Fruit fly (Drosophila melanogaster) whole organism, embryonic: Measurements from ENCODE around the gene CG8112.

Experiments
- Bteb2 ChIP-seq: fragments of 200-800 bp; sonication (Bioruptor generic); optimal IDR thresholded peaks from 2 replicates; lab custom pipeline; 2016; ENCODE audit warnings: missing biosample characterization, missing genetic modification characterization
- CG1233 ChIP-seq: fragments of 200-800 bp; sonication (Bioruptor generic); optimal IDR thresholded peaks from 4 replicates; lab custom pipeline; 2018; ENCODE audit warnings: missing biosample characterization, mild to moderate bottlenecking, missing genetic modification characterization
- CG12942 ChIP-seq: fragments of 200-800 bp; sonication (Bioruptor generic); optimal IDR thresholded peaks from 3 replicates; lab custom pipeline; 2016; ENCODE audit warnings: missing biosample characterization, missing genetic modification characterization
- CG13123 ChIP-seq: fragments of 200-800 bp; sonication (Bioruptor generic); optimal IDR thresholded peaks from 2 replicates; lab custom pipeline; 2016; ENCODE audit warnings: missing biosample characterization, missing genetic modification characterization
- CG13424 ChIP-seq: fragments of 200-800 bp; sonication (Bioruptor generic); optimal IDR thresholded peaks from 2 replicates; lab custom pipeline; 2019; ENCODE audit warnings: missing biosample characterization, mild to moderate bottlenecking, missing genetic modification characterization, moderate library complexity
- CG18764 ChIP-seq: fragments of 200-800 bp; sonication (Bioruptor generic); optimal IDR thresholded peaks from 3 replicates; lab custom pipeline; 2016; ENCODE audit warnings: missing biosample characterization, missing genetic modification characterization
- CG3407 ChIP-seq: fragments of 200-800 bp; sonication (Bioruptor generic); optimal IDR thresholded peaks from 2 replicates; lab custom pipeline; 2018; ENCODE audit warnings: missing biosample characterization, mild to moderate bottlenecking, missing genetic modification characterization
- CG4328 ChIP-seq: fragments of 200-800 bp; sonication (Bioruptor generic); optimal IDR thresholded peaks from 3 replicates; lab custom pipeline; 2017; ENCODE audit warnings: missing biosample characterization, missing genetic modification reagents, missing genetic modification characterization
- CG4820 ChIP-seq: fragments of 200-800 bp; sonication (Bioruptor generic); optimal IDR thresholded peaks from 3 replicates; lab custom pipeline; 2016; ENCODE audit warnings: missing biosample characterization, missing genetic modification characterization
- CG4854 ChIP-seq: fragments of 200-800 bp; sonication (Bioruptor generic); optimal IDR thresholded peaks from 2 replicates; lab custom pipeline; 2016; ENCODE audit warnings: missing biosample characterization, missing genetic modification characterization, inconsistent platforms
- CG5953 ChIP-seq: fragments of 200-800 bp; sonication (Bioruptor generic); IDR thresholded peaks from 2 replicates; pipeline ENCODE4 v1.3.6; 2022; ENCODE audit warnings: missing biosample characterization, missing genetic modification characterization
- CG6854 ChIP-seq: fragments of 200-800 bp; sonication (Bioruptor generic); optimal IDR thresholded peaks from 3 replicates; lab custom pipeline; 2017; ENCODE audit warnings: missing biosample characterization, mild to moderate bottlenecking, missing genetic modification characterization
- CG9215 ChIP-seq: fragments of 200-800 bp; sonication (Bioruptor generic); IDR thresholded peaks from 2 replicates; pipeline ENCODE4 v1.3.6; 2022; ENCODE audit warnings: missing biosample characterization, missing genetic modification characterization
- CG9609 ChIP-seq: fragments of 200-800 bp; sonication (Bioruptor generic); optimal IDR thresholded peaks from 3 replicates; lab custom pipeline; 2016; ENCODE audit warnings: missing biosample characterization, missing genetic modification characterization
- CG9876 ChIP-seq: fragments of 200-800 bp; sonication (Bioruptor generic); optimal IDR thresholded peaks from 2 replicates; lab custom pipeline; 2016; ENCODE audit warnings: missing biosample characterization, missing genetic modification characterization
- Dek ChIP-seq: fragments of 200-800 bp; sonication (Bioruptor generic); optimal IDR thresholded peaks from 3 replicates; lab custom pipeline; 2019; ENCODE audit warnings: missing biosample characterization, mild to moderate bottlenecking, missing genetic modification characterization, moderate library complexity
- Eip74EF ChIP-seq, 2 experiments: fragments of 200-800 bp in 1 of 2; fragments of >200 bp in 1 of 2; sonication (Bioruptor generic) in 1 of 2; optimal IDR thresholded peaks; 2 replicates each; lab custom pipeline; 2017 to 2019; ENCODE audit warnings: missing biosample characterization in 2 of 2, missing genetic modification characterization in 2 of 2, mild to moderate bottlenecking in 1 of 2, moderate library complexity in 1 of 2
- H15 ChIP-seq: fragments of 200-800 bp; sonication (Bioruptor generic); IDR thresholded peaks from 3 replicates; pipeline ENCODE4 v1.3.6; 2022; ENCODE audit warnings: missing biosample characterization, missing genetic modification characterization
- Hmx ChIP-seq: fragments of 200-800 bp; sonication (Bioruptor generic); optimal IDR thresholded peaks from 2 replicates; lab custom pipeline; 2016; ENCODE audit warnings: missing biosample characterization, missing genetic modification characterization
- MBD-R2 ChIP-seq: fragments of 200-800 bp; sonication (Bioruptor generic); IDR thresholded peaks from 2 replicates; pipeline ENCODE4 v1.3.6; 2022; ENCODE audit warnings: missing biosample characterization, missing genetic modification characterization
- Mrtf ChIP-seq: fragments of 200-800 bp; sonication (Bioruptor generic); IDR thresholded peaks from 3 replicates; pipeline ENCODE4 v1.3.6; 2022; ENCODE audit warnings: missing biosample characterization, missing genetic modification characterization
- NK7.1 ChIP-seq: fragments of 200-800 bp; sonication (Bioruptor generic); optimal IDR thresholded peaks from 3 replicates; lab custom pipeline; 2016; ENCODE audit warnings: missing biosample characterization, missing genetic modification characterization
- Opbp ChIP-seq: fragments of 200-800 bp; sonication (Bioruptor generic); IDR thresholded peaks from 3 replicates; pipeline ENCODE4 v1.3.6; 2022; ENCODE audit warnings: missing biosample characterization, missing genetic modification characterization; ENCODE audit not compliant: partially characterized antibody
- Ptx1 ChIP-seq: fragments of 200-800 bp; sonication (Bioruptor generic); IDR thresholded peaks from 2 replicates; pipeline ENCODE4 v1.3.6; 2022; ENCODE audit warnings: missing biosample characterization, missing genetic modification characterization
- Scr ChIP-seq: fragments of 200-800 bp; sonication (Bioruptor generic); IDR thresholded peaks from 2 replicates; pipeline ENCODE4 v1.3.6; 2022; ENCODE audit warnings: missing biosample characterization, missing genetic modification characterization; ENCODE audit not compliant: partially characterized antibody
- TFAM ChIP-seq: fragments of 200-800 bp; sonication (Bioruptor generic); optimal IDR thresholded peaks from 2 replicates; lab custom pipeline; 2017; ENCODE audit warnings: missing biosample characterization, missing genetic modification characterization, inconsistent platforms
- Trl ChIP-seq, 3 experiments: fragments of >200 bp in 2 of 3; fragments of 200-800 bp in 1 of 3; sonication (Bioruptor generic) in 1 of 3; optimal IDR thresholded peaks; 2 replicates in 1 of 3; 3 replicates in 2 of 3; lab custom pipeline; 2016 to 2017; ENCODE audit warnings: missing biosample characterization in 1 of 3, missing genetic modification characterization in 1 of 3
- Vsx1 ChIP-seq: fragments of 200-800 bp; sonication (Bioruptor generic); optimal IDR thresholded peaks from 2 replicates; lab custom pipeline; 2017; ENCODE audit warnings: missing biosample characterization, mild to moderate bottlenecking, missing genetic modification characterization, missing genetic modification reagents
- Xrp1 ChIP-seq: fragments of 200-800 bp; sonication (Bioruptor generic); IDR thresholded peaks from 2 replicates; pipeline ENCODE4 v1.3.6; 2022; ENCODE audit warnings: missing biosample characterization, missing genetic modification characterization
- ase ChIP-seq: fragments of 200-800 bp; sonication (Bioruptor generic); IDR thresholded peaks from 3 replicates; pipeline ENCODE4 v1.3.6; 2022; ENCODE audit warnings: missing biosample characterization, missing genetic modification characterization
- crp ChIP-seq, 2 experiments: fragments of 200-800 bp; sonication (Bioruptor generic); optimal IDR thresholded peaks; 2 replicates in 1 of 2; 3 replicates in 1 of 2; lab custom pipeline; 2017; ENCODE audit warnings: missing biosample characterization in 2 of 2, missing genetic modification characterization in 2 of 2, mild to moderate bottlenecking in 1 of 2, moderate library complexity in 1 of 2
- danr ChIP-seq: fragments of 200-800 bp; sonication (Bioruptor generic); IDR thresholded peaks from 2 replicates; pipeline ENCODE4 v1.3.6; 2022; ENCODE audit warnings: missing biosample characterization, missing genetic modification characterization
- dmrt99B ChIP-seq: fragments of 200-800 bp; sonication (Bioruptor generic); optimal IDR thresholded peaks from 2 replicates; lab custom pipeline; 2018; ENCODE audit warnings: missing biosample characterization, mild to moderate bottlenecking, missing genetic modification characterization, moderate library complexity
- dpn ChIP-seq, 2 experiments: fragments of 200-800 bp; sonication (Bioruptor generic); optimal IDR thresholded peaks; 3 replicates each; lab custom pipeline; 2016; ENCODE audit warnings: missing biosample characterization in 2 of 2, missing genetic modification characterization in 2 of 2
- emc ChIP-seq: fragments of 200-800 bp; sonication (Bioruptor generic); optimal IDR thresholded peaks from 2 replicates; lab custom pipeline; 2016; ENCODE audit warnings: missing biosample characterization, missing genetic modification characterization
- fd96Cb ChIP-seq: fragments of 200-800 bp; sonication (Bioruptor generic); optimal IDR thresholded peaks from 2 replicates; lab custom pipeline; 2018; ENCODE audit warnings: missing biosample characterization, mild to moderate bottlenecking, missing genetic modification characterization, moderate library complexity
- gfzf ChIP-seq: fragments of 200-800 bp; sonication (Bioruptor generic); optimal IDR thresholded peaks from 2 replicates; lab custom pipeline; 2016; ENCODE audit warnings: missing biosample characterization, mild to moderate bottlenecking, missing genetic modification characterization, moderate library complexity
- gro ChIP-seq: fragments of 200-800 bp; sonication (Bioruptor generic); optimal IDR thresholded peaks from 2 replicates; lab custom pipeline; 2016; ENCODE audit warnings: missing biosample characterization, missing genetic modification characterization
- hb ChIP-seq: fragments of 200-800 bp; sonication (Bioruptor generic); IDR thresholded peaks from 3 replicates; pipeline ENCODE4 v1.3.6; 2022; ENCODE audit warnings: missing biosample characterization, missing genetic modification characterization; ENCODE audit not compliant: partially characterized antibody
- hkb ChIP-seq, 2 experiments: fragments of 200-800 bp in 1 of 2; fragments of >200 bp in 1 of 2; sonication (Bioruptor generic) in 1 of 2; IDR thresholded peaks in 1 of 2; optimal IDR thresholded peaks in 1 of 2; 2 replicates each; pipeline versions ENCODE4 v1.3.6 to Lab custom; 2017 to 2022; ENCODE audit warnings: missing biosample characterization in 1 of 2, missing genetic modification characterization in 1 of 2
- lilli ChIP-seq: fragments of 200-800 bp; sonication (Bioruptor generic); optimal IDR thresholded peaks from 3 replicates; lab custom pipeline; 2016; ENCODE audit warnings: missing biosample characterization, missing genetic modification characterization
- mirr ChIP-seq: fragments of 200-800 bp; sonication (Bioruptor generic); optimal IDR thresholded peaks from 3 replicates; lab custom pipeline; 2018; ENCODE audit warnings: missing biosample characterization, mild to moderate bottlenecking, missing genetic modification characterization
- nerfin-2 ChIP-seq: fragments of 200-800 bp; sonication (Bioruptor generic); IDR thresholded peaks from 2 replicates; pipeline ENCODE4 v1.3.6; 2022; ENCODE audit warnings: missing biosample characterization, missing genetic modification characterization; ENCODE audit not compliant: partially characterized antibody
- pita ChIP-seq: fragments of 200-800 bp; sonication (Bioruptor generic); optimal IDR thresholded peaks from 2 replicates; lab custom pipeline; 2017; ENCODE audit warnings: missing biosample characterization, mild to moderate bottlenecking, missing genetic modification characterization
- pnt ChIP-seq: fragments of 200-800 bp; sonication (Bioruptor generic); optimal IDR thresholded peaks from 3 replicates; lab custom pipeline; 2016; ENCODE audit warnings: missing biosample characterization, missing genetic modification characterization
- shn ChIP-seq: fragments of 200-800 bp; sonication (Bioruptor generic); optimal IDR thresholded peaks from 3 replicates; lab custom pipeline; 2016; ENCODE audit warnings: missing biosample characterization, missing genetic modification characterization
- ssp ChIP-seq: fragments of 200-800 bp; sonication (Bioruptor generic); IDR thresholded peaks from 2 replicates; pipeline ENCODE4 v1.3.6; 2022; ENCODE audit warnings: missing biosample characterization, missing genetic modification characterization
- tap ChIP-seq: fragments of 200-800 bp; optimal IDR thresholded peaks from 3 replicates; lab custom pipeline; 2019; ENCODE audit warnings: missing biosample characterization, mild to moderate bottlenecking, missing genetic modification characterization, moderate library complexity
- tgo ChIP-seq: fragments of 200-800 bp; sonication (Bioruptor generic); IDR thresholded peaks from 3 replicates; pipeline ENCODE4 v1.3.6; 2022; ENCODE audit warnings: missing biosample characterization, missing genetic modification characterization
- trh ChIP-seq: fragments of 200-800 bp; sonication (Bioruptor generic); optimal IDR thresholded peaks from 2 replicates; lab custom pipeline; 2016; ENCODE audit warnings: missing biosample characterization, missing genetic modification characterization
- vvl ChIP-seq: fragments of 200-800 bp; sonication (Bioruptor generic); IDR thresholded peaks from 2 replicates; pipeline ENCODE4 v1.3.6; 2022; ENCODE audit warnings: missing biosample characterization, missing genetic modification characterization

CG8112 gene

dm6 chr3R:8712722-8713131 lies at the start of gene CG8112 (continued):
- TF ChIP-seq CG1233 (GFP tag; lab: Kevin White, UChicago) (no peak), pnt (GFP tag; lab: Kevin White, UChicago) (no peak), Scr (GFP tag; lab: Robert Waterston, UW) (no peak), CG9609 (no peak), ssp (GFP tag; lab: Robert Waterston, UW) (no peak), Vsx1 (GFP tag; lab: Kevin White, UChicago) (peak; percentile 7), CG4820 (GFP tag; lab: Kevin White, UChicago) (no peak), NK7.1 (GFP tag; lab: Kevin White, UChicago) (no peak), CG12942 (GFP tag; lab: Kevin White, UChicago) (no peak), gro (GFP tag; lab: Kevin White, UChicago) (no peak), vvl (no peak), Dek (tag; lab: Kevin White, UChicago) (no peak), tgo (GFP tag; lab: Robert Waterston, UW) (no peak), dmrt99B (tag; lab: Kevin White, UChicago) (no peak), CG9876 (GFP tag; lab: Kevin White, UChicago) (no peak), Bteb2 (no peak), dpn (GFP tag; optimal IDR thresholded peaks at IDR 0.05; lab: Kevin White, UChicago) (no peak), mirr (GFP tag; lab: Kevin White, UChicago) (no peak), Ptx1 (GFP tag; lab: Robert Waterston, UW) (no peak), danr (GFP tag; lab: Robert Waterston, UW) (no peak), CG13123 (GFP tag; lab: Kevin White, UChicago) (no peak), Hmx (GFP tag; lab: Kevin White, UChicago) (no peak), crp (GFP tag; optimal IDR thresholded peaks at IDR 0.05; lab: Kevin White, UChicago) (no peak), Eip74EF (GFP tag; optimal IDR thresholded peaks at IDR 0.05; lab: Kevin White, UChicago) (no peak), shn (GFP tag; lab: Kevin White, UChicago) (no peak), ase (no peak), nerfin-2 (GFP tag; lab: Robert Waterston, UW) (no peak), hb (GFP tag; lab: Robert Waterston, UW) (no peak), emc (GFP tag; lab: Kevin White, UChicago) (no peak), Trl (optimal IDR thresholded peaks at IDR 0.05; lab: Kevin White, UChicago) (no peak), Trl (GFP tag; optimal IDR thresholded peaks at IDR 0.05; lab: Kevin White, UChicago) (no peak), CG4854 (GFP tag; lab: Kevin White, UChicago) (no peak), Xrp1 (no peak), CG18764 (GFP tag; lab: Kevin White, UChicago) (no peak), CG5953 (GFP tag; lab: Robert Waterston, UW) (no peak), CG4328 (GFP tag; lab: Kevin White, UChicago) (no peak), CG3407 (GFP tag; lab: Kevin White, UChicago) (no peak), Mrtf (no peak), CG9215 (GFP tag; lab: Robert Waterston, UW) (no peak), gfzf (GFP tag; lab: Kevin White, UChicago) (no peak), CG6854 (GFP tag; lab: Kevin White, UChicago) (peak; percentile 3), fd96Cb (peak; percentile 13), lilli (GFP tag; lab: Kevin White, UChicago) (no peak), CG13424 (tag; lab: Kevin White, UChicago) (peak; percentile 47), TFAM (no peak), H15 (GFP tag; lab: Robert Waterston, UW) (no peak), MBD-R2 (GFP tag; lab: Robert Waterston, UW) (no peak), hkb (optimal IDR thresholded peaks at IDR 0.05; lab: Kevin White, UChicago) (no peak), hkb (GFP tag; IDR thresholded peaks at IDR 0.05; lab: Robert Waterston, UW) (no peak), tap (tag; lab: Kevin White, UChicago) (no peak), trh (GFP tag; lab: Kevin White, UChicago) (no peak), Opbp (GFP tag; lab: Robert Waterston, UW) (no peak), pita (GFP tag; lab: Kevin White, UChicago) (no peak)
